Worm (Caenorhabditis elegans) whole organism, L4 larva: ENCODE results near the gene T25B9.2.

ENCODE experiments used
- D1046.2 ChIP-seq: fragments of 200-800 bp; sonication (Bioruptor generic); IDR thresholded peaks from 2 replicates; pipeline ENCODE4 v1.3.6; 2022; ENCODE audit warnings: missing genetic modification characterization, missing compliant biosample characterization
- F44E2.7 ChIP-seq: fragments of 200-800 bp; sonication (Bioruptor generic); IDR thresholded peaks from 2 replicates; pipeline ENCODE4 v2.1.2; 2022; ENCODE audit warnings: missing genetic modification characterization, missing compliant biosample characterization
- Y48G9A.11 ChIP-seq: fragments of 200-800 bp; sonication (Bioruptor generic); IDR thresholded peaks from 2 replicates; pipeline ENCODE4 v1.3.6; 2022; ENCODE audit warnings: missing genetic modification reagents, missing genetic modification characterization, missing compliant biosample characterization
- Y5F2A.4 ChIP-seq: fragments of 200-800 bp; sonication (Bioruptor generic); optimal IDR thresholded peaks from 2 replicates; lab custom pipeline; 2018; ENCODE audit warnings: mild to moderate bottlenecking, missing genetic modification characterization, missing compliant biosample characterization
- aha-1 ChIP-seq: fragments of 150-350 bp; peaks from one replicate; lab custom pipeline; 2014; ENCODE audit warnings: missing biosample characterization, missing genetic modification characterization
- aly-2 ChIP-seq: sonication (generic microtip); optimal IDR thresholded peaks from 2 replicates; lab custom pipeline; 2018; ENCODE audit warnings: missing biosample characterization, missing genetic modification characterization
- ceh-28 ChIP-seq: fragments of 150-350 bp; optimal IDR thresholded peaks from 2 replicates; lab custom pipeline; 2014; ENCODE audit warnings: missing biosample characterization, missing genetic modification reagents, missing genetic modification characterization
- ceh-32 ChIP-seq: sonication (generic microtip); optimal IDR thresholded peaks from 2 replicates; lab custom pipeline; 2016; ENCODE audit warnings: mild to moderate bottlenecking, missing genetic modification characterization, missing compliant biosample characterization; ENCODE audit not compliant: poor library complexity
- ces-1 ChIP-seq: fragments of 150-350 bp; sonication (generic microtip); optimal IDR thresholded peaks from 4 replicates; lab custom pipeline; 2014; ENCODE audit warnings: missing biosample characterization, missing genetic modification reagents, missing genetic modification characterization
- daf-12 ChIP-seq: fragments of 150-350 bp; optimal IDR thresholded peaks from 2 replicates; lab custom pipeline; 2014; ENCODE audit warnings: missing biosample characterization, missing genetic modification reagents, missing genetic modification characterization
- daf-8 ChIP-seq: fragments of 200-800 bp; sonication (Bioruptor generic); IDR thresholded peaks from 2 replicates; pipeline ENCODE4 v1.3.6; 2022; ENCODE audit warnings: missing genetic modification characterization, missing compliant biosample characterization
- dmd-6 ChIP-seq: fragments of 200-800 bp; sonication (Bioruptor generic); IDR thresholded peaks from 2 replicates; pipeline ENCODE4 v1.3.6; 2022; ENCODE audit warnings: missing genetic modification reagents, missing genetic modification characterization, missing compliant biosample characterization
- dmd-8 ChIP-seq: fragments of 200-800 bp; sonication (Bioruptor generic); IDR thresholded peaks from 2 replicates; pipeline ENCODE4 v1.3.6; 2022; ENCODE audit warnings: missing genetic modification characterization, missing compliant biosample characterization
- dmd-9 ChIP-seq: fragments of 200-800 bp; sonication (Bioruptor generic); IDR thresholded peaks from 2 replicates; pipeline ENCODE4 v1.3.6; 2022; ENCODE audit warnings: missing genetic modification reagents, missing genetic modification characterization, missing compliant biosample characterization
- dpl-1 ChIP-seq: fragments of 150-350 bp; optimal IDR thresholded peaks from 2 replicates; lab custom pipeline; 2014; ENCODE audit warnings: missing biosample characterization, missing genetic modification reagents, missing genetic modification characterization
- duxl-1 ChIP-seq: sonication (generic microtip); optimal IDR thresholded peaks from 2 replicates; lab custom pipeline; 2016; ENCODE audit warnings: mild to moderate bottlenecking, missing genetic modification characterization, moderate library complexity, missing compliant biosample characterization; ENCODE audit not compliant: poor library complexity
- dve-1 ChIP-seq: sonication (generic microtip); optimal IDR thresholded peaks from 2 replicates; lab custom pipeline; 2017; ENCODE audit warnings: antibody characterized with exemption, mild to moderate bottlenecking, missing genetic modification characterization, missing compliant biosample characterization; ENCODE audit not compliant: insufficient read depth
- gei-8 ChIP-seq: fragments of 200-800 bp; sonication (Bioruptor generic); optimal IDR thresholded peaks from 2 replicates; lab custom pipeline; 2018; ENCODE audit warnings: mild to moderate bottlenecking, missing genetic modification characterization, missing compliant biosample characterization
- hlh-11 ChIP-seq: fragments of 200-800 bp; sonication (Bioruptor generic); optimal IDR thresholded peaks from 2 replicates; lab custom pipeline; 2018; ENCODE audit warnings: mild to moderate bottlenecking, missing genetic modification characterization, missing compliant biosample characterization
- hlh-30 ChIP-seq: sonication (generic microtip); optimal IDR thresholded peaks from 2 replicates; lab custom pipeline; 2017; ENCODE audit warnings: antibody characterized with exemption, mild to moderate bottlenecking, missing genetic modification characterization, missing compliant biosample characterization; ENCODE audit not compliant: insufficient read depth
- hmg-1.1 ChIP-seq: fragments of 200-800 bp; sonication (Bioruptor generic); IDR thresholded peaks from 2 replicates; pipeline ENCODE4 v1.3.6; 2022; ENCODE audit warnings: missing genetic modification reagents, missing genetic modification characterization, missing compliant biosample characterization
- lin-38 ChIP-seq: fragments of 200-800 bp; sonication (Bioruptor generic); IDR thresholded peaks from 2 replicates; pipeline ENCODE4 v1.3.6; 2022; ENCODE audit warnings: missing genetic modification reagents, missing genetic modification characterization, missing compliant biosample characterization
- lir-3 ChIP-seq: sonication (generic microtip); optimal IDR thresholded peaks from 2 replicates; lab custom pipeline; 2016; ENCODE audit warnings: mild to moderate bottlenecking, missing genetic modification characterization, missing compliant biosample characterization
- mdt-29 ChIP-seq: fragments of 200-800 bp; sonication (Bioruptor generic); IDR thresholded peaks from 2 replicates; pipeline ENCODE4 v1.3.6; 2022; ENCODE audit warnings: missing genetic modification reagents, missing genetic modification characterization, missing compliant biosample characterization
- mes-2 ChIP-seq: sonication (generic microtip); optimal IDR thresholded peaks from 2 replicates; lab custom pipeline; 2016; ENCODE audit warnings: missing genotype, mild to moderate bottlenecking, missing genetic modification characterization, missing compliant biosample characterization; ENCODE audit not compliant: poor library complexity, severe bottlenecking
- mxl-2 ChIP-seq: fragments of 200-800 bp; sonication (Bioruptor generic); conservative IDR thresholded peaks from 2 replicates; pipeline ENCODE4 v1.3.6; 2022; ENCODE audit warnings: missing genetic modification reagents, missing genetic modification characterization, missing compliant biosample characterization
- nhr-237 ChIP-seq: sonication (generic microtip); optimal IDR thresholded peaks from 2 replicates; lab custom pipeline; 2017; ENCODE audit warnings: missing biosample characterization, missing genetic modification characterization
- nhr-6 ChIP-seq: fragments of 150-350 bp; optimal IDR thresholded peaks from 2 replicates; lab custom pipeline; 2014; ENCODE audit warnings: missing biosample characterization, missing genetic modification characterization
- nhr-77 ChIP-seq: fragments of 150-350 bp; optimal IDR thresholded peaks from 2 replicates; lab custom pipeline; 2014; ENCODE audit warnings: missing biosample characterization, missing genetic modification characterization
- spr-3 ChIP-seq: fragments of 200-800 bp; sonication (Bioruptor generic); optimal IDR thresholded peaks from 2 replicates; lab custom pipeline; 2018; ENCODE audit warnings: mild to moderate bottlenecking, missing genetic modification characterization, missing compliant biosample characterization
- unc-130 ChIP-seq: sonication (generic microtip); optimal IDR thresholded peaks from 2 replicates; lab custom pipeline; 2016; ENCODE audit warnings: missing genetic modification reagents, missing genetic modification characterization, missing compliant biosample characterization
- unc-62 ChIP-seq, 3 experiments: fragments of 150-350 bp in 1 of 3; sonication (generic microtip); optimal IDR thresholded peaks in 2 of 3; peaks in 1 of 3; 1 replicate in 1 of 3; 2 replicates in 2 of 3; lab custom pipeline; 2014 to 2017; ENCODE audit warnings: missing biosample characterization in 3 of 3, missing genetic modification characterization in 3 of 3, missing genetic modification reagents in 3 of 3, missing genotype in 1 of 3
- vab-7 ChIP-seq: fragments of 200-800 bp; sonication (Bioruptor generic); IDR thresholded peaks from 2 replicates; pipeline ENCODE4 v1.3.6; 2022; ENCODE audit warnings: missing genetic modification reagents, missing genetic modification characterization, missing compliant biosample characterization
- zag-1 ChIP-seq: fragments of 150-350 bp; optimal IDR thresholded peaks from 2 replicates; lab custom pipeline; 2014; ENCODE audit warnings: missing biosample characterization, missing genetic modification characterization
- zfp-2 ChIP-seq: sonication (generic microtip); optimal IDR thresholded peaks from 2 replicates; lab custom pipeline; 2016; ENCODE audit warnings: mild to moderate bottlenecking, missing genetic modification characterization, missing compliant biosample characterization
- zfp-3 ChIP-seq: fragments of 200-800 bp; sonication (Bioruptor generic); conservative IDR thresholded peaks from 2 replicates; pipeline ENCODE4 v1.3.6; 2022; ENCODE audit warnings: missing genetic modification reagents, missing genetic modification characterization, missing compliant biosample characterization
- zip-2 ChIP-seq: fragments of 150-350 bp; optimal IDR thresholded peaks from 2 replicates; lab custom pipeline; 2014; ENCODE audit warnings: missing biosample characterization, missing genetic modification characterization
- ztf-7 ChIP-seq: fragments of 150-350 bp; optimal IDR thresholded peaks from 2 replicates; lab custom pipeline; 2014; ENCODE audit warnings: missing biosample characterization, missing genetic modification characterization

T25B9.2 gene

DNA sequence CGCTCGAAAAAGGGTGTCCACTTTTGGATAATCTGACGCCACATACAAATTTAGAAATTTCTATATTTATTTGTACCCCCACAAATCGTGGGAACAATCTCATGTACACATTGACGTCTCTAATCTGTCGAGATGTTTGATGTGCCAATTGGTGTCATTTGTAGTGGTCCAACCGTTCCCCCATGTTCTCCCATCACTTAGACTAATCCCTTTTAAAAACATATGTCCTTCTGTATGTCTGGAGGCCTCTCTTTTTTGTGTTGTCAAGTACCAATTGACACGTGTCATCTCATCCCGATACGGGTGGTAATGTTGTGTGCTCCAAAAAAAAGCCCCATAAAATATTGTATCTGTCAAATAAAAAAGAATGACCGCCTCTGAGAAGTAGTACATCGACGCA lies 6.3 kb downstream of the T25B9.2 start:
- TF ChIP-seq lir-3 (tag; lab: Kevin White, UChicago) (no peak), nhr-6 (tag; lab: Kevin White, UChicago) (no peak), dmd-6 (GFP tag; lab: Robert Waterston, UW) (no peak), zip-2 (tag; lab: Kevin White, UChicago) (no peak), nhr-77 (no peak), hlh-11 (tag; lab: Kevin White, UChicago) (no peak), D1046.2 (GFP tag; lab: Robert Waterston, UW) (no peak), gei-8 (GFP tag; lab: Kevin White, UChicago) (no peak), ceh-28 (no peak), ces-1 (GFP tag; lab: Kevin White, UChicago) (no peak), dmd-9 (GFP tag; lab: Robert Waterston, UW) (no peak), unc-130 (GFP tag; lab: Kevin White, UChicago) (no peak), zag-1 (tag; lab: Kevin White, UChicago) (no peak), duxl-1 (no peak), zfp-3 (no peak)

DNA sequence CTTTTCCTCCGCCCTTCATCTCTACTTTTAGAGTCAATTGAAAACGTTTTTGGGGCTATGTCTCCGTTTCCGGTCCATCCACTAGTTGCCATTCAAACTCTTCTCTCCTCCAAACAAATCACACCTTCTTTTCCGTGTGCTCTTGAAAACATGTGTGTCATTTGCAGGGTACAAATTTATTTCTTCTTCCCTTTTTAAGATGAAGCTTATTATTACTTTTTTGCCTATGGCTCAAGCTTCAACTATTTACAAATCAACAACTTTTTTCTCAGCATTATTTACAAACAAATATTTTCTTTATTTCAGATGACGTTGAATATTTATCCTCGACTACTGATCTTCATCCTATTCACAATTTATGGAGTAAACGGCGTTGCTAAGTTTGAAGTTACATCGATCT lies 7.2 kb downstream of the T25B9.2 start, which contains the start of gene T25B9.3:
Gene T25B9.3 (plus strand): TSS at position 301 of the 400 bp plus-strand sequence.
- TF ChIP-seq mxl-2 (GFP tag; lab: Robert Waterston, UW): no peak
- no peak for TF ChIP-seq lin-38
- TF ChIP-seq dve-1 (tag; lab: Kevin White, UChicago): no peak
- no peak for TF ChIP-seq hmg-1.1 (GFP tag; lab: Robert Waterston, UW)
- TF ChIP-seq hlh-11 (tag; lab: Kevin White, UChicago): no peak

DNA sequence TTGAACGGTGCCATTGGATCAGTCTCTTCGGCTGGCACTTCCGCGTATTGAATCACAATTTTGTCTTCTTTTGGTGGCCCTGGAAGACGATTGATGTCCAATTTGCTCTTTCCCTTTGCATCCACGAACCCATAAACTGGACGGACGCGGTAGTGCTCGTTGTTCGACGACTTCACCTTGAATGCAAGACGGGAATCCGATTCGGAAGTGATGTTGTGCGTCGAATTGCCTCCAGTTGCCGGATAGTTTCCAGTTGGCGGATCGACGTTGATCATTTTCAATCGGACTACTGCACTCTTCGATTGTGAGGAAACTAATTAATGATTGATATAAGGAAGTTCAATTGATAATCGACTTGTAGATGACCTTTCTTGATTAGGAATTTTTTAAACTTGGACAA lies 13.3 kb downstream of the T25B9.2 start, which contains the start of gene ssp-34:
Gene ssp-34 (minus strand): TSS at position 275 of the 400 bp plus-strand sequence.
- TF ChIP-seq aly-2 (tag; lab: Kevin White, UChicago) (no peak), unc-62 (GFP tag; optimal IDR thresholded peaks at IDR 0.05 in 1 of 2; lab: Kevin White, UChicago) (peak in 1 of 2 experiments; percentile 91), unc-62 (tag; optimal IDR thresholded peaks at IDR 0.05; lab: Kevin White, UChicago) (no peak), hlh-30 (tag; lab: Kevin White, UChicago) (no peak), F44E2.7 (GFP tag; lab: Robert Waterston, UW) (no peak), dpl-1 (no peak), spr-3 (GFP tag; lab: Kevin White, UChicago) (no peak), zfp-2 (tag; lab: Kevin White, UChicago) (no peak)

DNA sequence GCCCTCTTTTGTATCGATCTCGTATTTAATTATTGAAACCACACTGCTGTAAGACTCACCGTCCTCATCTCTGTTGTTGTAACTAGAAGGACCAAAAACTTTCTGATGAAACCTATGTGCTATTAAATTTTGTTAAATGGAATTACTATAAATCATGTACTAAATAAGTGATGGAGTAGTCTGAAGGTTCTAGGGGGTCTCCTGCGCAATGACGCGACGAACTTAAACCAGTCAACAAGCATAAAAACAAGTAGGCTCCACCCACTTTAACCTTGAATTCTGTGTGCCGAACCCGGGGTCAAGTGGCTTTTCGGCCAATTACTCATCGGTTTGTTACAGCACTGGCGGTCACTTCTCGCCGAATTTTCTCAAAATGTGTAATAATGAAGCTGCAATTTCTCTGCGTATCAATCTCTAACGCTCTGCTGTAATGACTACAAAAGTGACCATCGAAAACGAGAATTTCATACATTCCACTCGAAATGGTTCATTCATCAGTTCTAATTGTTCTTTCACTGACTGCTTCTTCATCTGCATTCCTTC lies 14.6 kb downstream of the T25B9.2 start, which contains the start of gene grl-21:
Gene grl-21 (plus strand): TSS at position 464 of the 543 bp plus-strand sequence.
- TF ChIP-seq mdt-29 (GFP tag; lab: Robert Waterston, UW) (no peak), dmd-8 (GFP tag; lab: Robert Waterston, UW) (no peak), hmg-1.1 (GFP tag; lab: Robert Waterston, UW) (no peak), duxl-1 (no peak), vab-7 (no peak), daf-8 (GFP tag; lab: Robert Waterston, UW) (no peak), dmd-9 (GFP tag; lab: Robert Waterston, UW) (no peak), daf-12 (tag; lab: Kevin White, UChicago) (no peak), mes-2 (no peak), aha-1 (tag; lab: Kevin White, UChicago) (no peak), Y48G9A.11 (no peak), ztf-7 (tag; lab: Kevin White, UChicago) (no peak), nhr-237 (no peak), ceh-32 (tag; lab: Kevin White, UChicago) (no peak), zip-2 (tag; lab: Kevin White, UChicago) (no peak), Y5F2A.4 (GFP tag; lab: Kevin White, UChicago) (no peak)
